Fruit fly (Drosophila melanogaster) whole organism, prepupa: ENCODE results near the gene east.
A peak's percentile ranks its signal among the peaks of the same experiment; 100 is the strongest.

Source experiments
- Blimp-1 ChIP-seq: fragments of 200-800 bp; sonication (Bioruptor generic); optimal IDR thresholded peaks from 3 replicates; lab custom pipeline; 2017; ENCODE audit warnings: missing biosample characterization, missing genetic modification characterization, mild to moderate bottlenecking, moderate library complexity, missing genetic modification reagents
- CG10631 ChIP-seq: fragments of 200-800 bp; sonication (Bioruptor generic); optimal IDR thresholded peaks from 2 replicates; lab custom pipeline; 2016; ENCODE audit warnings: missing biosample characterization, missing genetic modification characterization
- CG10669 ChIP-seq: fragments of 200-800 bp; sonication (Bioruptor generic); optimal IDR thresholded peaks from 3 replicates; lab custom pipeline; 2018; ENCODE audit warnings: missing biosample characterization, mild to moderate bottlenecking, missing genetic modification characterization, moderate library complexity
- CG11294 ChIP-seq: fragments of 200-800 bp; sonication (Bioruptor generic); IDR thresholded peaks from 2 replicates; pipeline ENCODE4 v1.3.6; 2022; ENCODE audit warnings: missing biosample characterization, missing genetic modification characterization
- CG11762 ChIP-seq: fragments of 200-800 bp; sonication (Bioruptor generic); optimal IDR thresholded peaks from 3 replicates; lab custom pipeline; 2016; ENCODE audit warnings: missing biosample characterization, missing genetic modification characterization; ENCODE audit not compliant: insufficient read depth
- CG11902 ChIP-seq: fragments of 200-800 bp; sonication (Bioruptor generic); optimal IDR thresholded peaks from 3 replicates; lab custom pipeline; 2016; ENCODE audit warnings: missing biosample characterization, missing genetic modification characterization
- CG15336 ChIP-seq: fragments of 200-800 bp; sonication (Bioruptor generic); IDR thresholded peaks from 2 replicates; pipeline ENCODE4 v1.3.6; 2022; ENCODE audit warnings: missing biosample characterization, missing genetic modification characterization
- CG1621 ChIP-seq: fragments of 200-800 bp; sonication (Bioruptor generic); optimal IDR thresholded peaks from 3 replicates; lab custom pipeline; 2018; ENCODE audit warnings: missing biosample characterization, mild to moderate bottlenecking, missing genetic modification characterization
- CG16779 ChIP-seq: fragments of 200-800 bp; sonication (Bioruptor generic); optimal IDR thresholded peaks from 3 replicates; lab custom pipeline; 2017; ENCODE audit warnings: missing biosample characterization, mild to moderate bottlenecking, missing genetic modification characterization
- CG3919 ChIP-seq: fragments of 200-800 bp; sonication (Bioruptor generic); optimal IDR thresholded peaks from 3 replicates; lab custom pipeline; 2016; ENCODE audit warnings: missing biosample characterization, missing genetic modification characterization
- CG4318 ChIP-seq: fragments of 200-800 bp; sonication (Bioruptor generic); optimal IDR thresholded peaks from 3 replicates; lab custom pipeline; 2017; ENCODE audit warnings: missing biosample characterization, mild to moderate bottlenecking, missing genetic modification characterization
- CG6276 ChIP-seq: fragments of 200-800 bp; sonication (Bioruptor generic); optimal IDR thresholded peaks from 2 replicates; lab custom pipeline; 2017; ENCODE audit warnings: missing biosample characterization, mild to moderate bottlenecking, missing genetic modification characterization
- CG6792 ChIP-seq: fragments of 200-800 bp; sonication (Bioruptor generic); optimal IDR thresholded peaks from 3 replicates; lab custom pipeline; 2016; ENCODE audit warnings: missing biosample characterization, missing genetic modification characterization
- CG7368 ChIP-seq: fragments of 200-800 bp; sonication (Bioruptor generic); optimal IDR thresholded peaks from 3 replicates; lab custom pipeline; 2016; ENCODE audit warnings: missing biosample characterization, missing genetic modification characterization
- CG8119 ChIP-seq: fragments of 200-800 bp; sonication (Bioruptor generic); IDR thresholded peaks from 3 replicates; pipeline ENCODE4 v1.3.6; 2022; ENCODE audit warnings: missing biosample characterization, missing genetic modification characterization
- CG8319 ChIP-seq: fragments of 200-800 bp; sonication (Bioruptor generic); optimal IDR thresholded peaks from 3 replicates; lab custom pipeline; 2016; ENCODE audit warnings: missing biosample characterization, missing genetic modification characterization
- CG9139 ChIP-seq: fragments of 200-800 bp; sonication (Bioruptor generic); optimal IDR thresholded peaks from 3 replicates; lab custom pipeline; 2017; ENCODE audit warnings: missing biosample characterization, mild to moderate bottlenecking, missing genetic modification characterization
- Eip75B ChIP-seq: fragments of 200-800 bp; sonication (Bioruptor generic); optimal IDR thresholded peaks from 3 replicates; lab custom pipeline; 2016; ENCODE audit warnings: missing biosample characterization, missing genetic modification characterization
- Eip78C ChIP-seq: fragments of 200-800 bp; sonication (Bioruptor generic); peaks from one replicate; lab custom pipeline; 2016; ENCODE audit warnings: missing biosample characterization, missing genetic modification characterization
- Ets96B ChIP-seq: fragments of 200-800 bp; optimal IDR thresholded peaks from 2 replicates; lab custom pipeline; 2019; ENCODE audit warnings: missing biosample characterization, mild to moderate bottlenecking, missing genetic modification characterization, moderate library complexity
- Gug ChIP-seq: fragments of 200-800 bp; sonication (Bioruptor generic); IDR thresholded peaks from 2 replicates; pipeline ENCODE4 v1.3.6; 2022; ENCODE audit warnings: missing biosample characterization, missing genetic modification characterization
- Hr39 ChIP-seq: fragments of 200-800 bp; sonication (Bioruptor generic); optimal IDR thresholded peaks from 2 replicates; lab custom pipeline; 2016; ENCODE audit warnings: missing biosample characterization, missing genetic modification characterization
- Hr4 ChIP-seq: fragments of 200-800 bp; sonication (Bioruptor generic); optimal IDR thresholded peaks from 3 replicates; lab custom pipeline; 2016; ENCODE audit warnings: missing biosample characterization, missing genetic modification characterization
- Lpt ChIP-seq: fragments of 200-800 bp; sonication (Bioruptor generic); optimal IDR thresholded peaks from 3 replicates; lab custom pipeline; 2016; ENCODE audit warnings: missing biosample characterization, missing genetic modification characterization
- Met ChIP-seq: fragments of 200-800 bp; sonication (Bioruptor generic); optimal IDR thresholded peaks from 3 replicates; lab custom pipeline; 2016; ENCODE audit warnings: missing biosample characterization, missing genetic modification characterization
- OdsH ChIP-seq: fragments of 200-800 bp; sonication (Bioruptor generic); optimal IDR thresholded peaks from 3 replicates; lab custom pipeline; 2016; ENCODE audit warnings: missing biosample characterization, missing genetic modification characterization
- Smox ChIP-seq: fragments of 200-800 bp; sonication (Bioruptor generic); optimal IDR thresholded peaks from 3 replicates; lab custom pipeline; 2016; ENCODE audit warnings: missing biosample characterization, missing genetic modification characterization
- Sox102F ChIP-seq: fragments of 200-800 bp; sonication (Bioruptor generic); optimal IDR thresholded peaks from 2 replicates; lab custom pipeline; 2016; ENCODE audit warnings: missing biosample characterization, mild to moderate bottlenecking, missing genetic modification characterization
- Sox14 ChIP-seq: fragments of 200-800 bp; sonication (Bioruptor generic); optimal IDR thresholded peaks from 3 replicates; lab custom pipeline; 2016; ENCODE audit warnings: missing biosample characterization, missing genetic modification characterization
- Sox15 ChIP-seq: fragments of 200-800 bp; sonication (Bioruptor generic); optimal IDR thresholded peaks from 3 replicates; lab custom pipeline; 2016; ENCODE audit warnings: missing biosample characterization, missing genetic modification characterization
- achi ChIP-seq: fragments of 200-800 bp; sonication (Bioruptor generic); optimal IDR thresholded peaks from 3 replicates; lab custom pipeline; 2016; ENCODE audit warnings: missing biosample characterization, missing genetic modification characterization
- acj6 ChIP-seq: fragments of 200-800 bp; sonication (Bioruptor generic); optimal IDR thresholded peaks from 3 replicates; lab custom pipeline; 2016; ENCODE audit warnings: missing biosample characterization, missing genetic modification characterization
- cyc ChIP-seq: fragments of 200-800 bp; sonication (Bioruptor generic); optimal IDR thresholded peaks from 3 replicates; lab custom pipeline; 2016; ENCODE audit warnings: missing biosample characterization, missing genetic modification characterization
- dac ChIP-seq: fragments of 200-800 bp; sonication (Bioruptor generic); optimal IDR thresholded peaks from 2 replicates; lab custom pipeline; 2017; ENCODE audit warnings: missing biosample characterization, mild to moderate bottlenecking, missing genetic modification characterization
- eg ChIP-seq: fragments of 200-800 bp; sonication (Bioruptor generic); IDR thresholded peaks from 3 replicates; pipeline ENCODE4 v1.3.6; 2022; ENCODE audit warnings: missing biosample characterization, missing genetic modification characterization
- fd85E ChIP-seq: fragments of 200-800 bp; sonication (Bioruptor generic); optimal IDR thresholded peaks from 3 replicates; lab custom pipeline; 2016; ENCODE audit warnings: missing biosample characterization, missing genetic modification characterization
- fkh ChIP-seq: fragments of 200-800 bp; sonication (Bioruptor generic); optimal IDR thresholded peaks from 3 replicates; lab custom pipeline; 2017; ENCODE audit warnings: missing biosample characterization, mild to moderate bottlenecking, missing genetic modification characterization, moderate library complexity
- net ChIP-seq: fragments of 200-800 bp; sonication (Bioruptor generic); optimal IDR thresholded peaks from 3 replicates; lab custom pipeline; 2016; ENCODE audit warnings: missing biosample characterization, missing genetic modification characterization
- pdm3 ChIP-seq: fragments of 200-800 bp; sonication (Bioruptor generic); optimal IDR thresholded peaks from 3 replicates; lab custom pipeline; 2016; ENCODE audit warnings: missing biosample characterization, missing genetic modification characterization
- salr ChIP-seq, 2 experiments: fragments of 200-800 bp; sonication (Bioruptor generic); optimal IDR thresholded peaks; 3 replicates each; lab custom pipeline; 2016 to 2018; ENCODE audit warnings: missing biosample characterization in 2 of 2, missing genetic modification characterization in 2 of 2, mild to moderate bottlenecking in 1 of 2
- spab ChIP-seq: fragments of 200-800 bp; sonication (Bioruptor generic); optimal IDR thresholded peaks from 2 replicates; lab custom pipeline; 2017; ENCODE audit warnings: missing biosample characterization, mild to moderate bottlenecking, missing genetic modification characterization, missing genetic modification reagents
- ss ChIP-seq, 2 experiments: fragments of 200-800 bp; sonication (Bioruptor generic); optimal IDR thresholded peaks; 2 replicates in 1 of 2; 3 replicates in 1 of 2; lab custom pipeline; 2017 to 2018; ENCODE audit warnings: mild to moderate bottlenecking in 2 of 2, missing biosample characterization in 2 of 2, missing genetic modification characterization in 2 of 2, moderate library complexity in 1 of 2
- svp ChIP-seq: fragments of 200-800 bp; sonication (Bioruptor generic); peaks from one replicate; lab custom pipeline; 2016; ENCODE audit warnings: missing biosample characterization, missing genetic modification characterization
- topi ChIP-seq: fragments of 200-800 bp; sonication (Bioruptor generic); optimal IDR thresholded peaks from 3 replicates; lab custom pipeline; 2016; ENCODE audit warnings: missing biosample characterization, missing genetic modification characterization
- vri ChIP-seq: fragments of 200-800 bp; sonication (Bioruptor generic); optimal IDR thresholded peaks from 3 replicates; lab custom pipeline; 2016; ENCODE audit warnings: missing biosample characterization, mild to moderate bottlenecking, missing genetic modification characterization

Gene east

DNA sequence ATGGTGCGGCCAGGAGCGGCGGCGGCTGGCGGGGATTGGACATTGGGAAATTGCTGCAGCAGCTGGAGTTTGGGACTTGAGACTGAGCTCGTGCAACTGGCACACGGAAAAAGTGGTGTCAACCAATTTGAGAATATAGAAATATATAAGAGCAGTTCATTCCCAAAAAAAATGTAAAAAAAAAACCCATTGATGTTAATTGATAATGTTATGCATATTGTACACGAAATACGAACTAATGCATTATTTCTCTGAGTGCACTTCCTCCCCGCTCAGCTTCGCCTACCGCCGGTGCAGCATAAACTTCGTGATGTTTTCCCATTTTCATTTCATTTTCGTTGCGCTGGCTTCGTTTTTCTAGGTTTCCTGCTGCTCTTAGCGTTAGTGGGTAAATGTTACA, 31.0 kb upstream of the east start (continued):
- peak; percentile 6 for TF ChIP-seq CG10631 (GFP tag; lab: Kevin White, UChicago)
- TF ChIP-seq vri (GFP tag; lab: Kevin White, UChicago): no peak
- no peak for TF ChIP-seq fd85E (GFP tag; lab: Kevin White, UChicago)
- TF ChIP-seq CG4318: peak; percentile 56
- TF ChIP-seq CG1621 (tag; lab: Kevin White, UChicago): no peak
- no peak for TF ChIP-seq Sox15 (GFP tag; lab: Kevin White, UChicago)
- no peak for TF ChIP-seq Blimp-1
- TF ChIP-seq, all 60 proteins: peak for 17

DNA sequence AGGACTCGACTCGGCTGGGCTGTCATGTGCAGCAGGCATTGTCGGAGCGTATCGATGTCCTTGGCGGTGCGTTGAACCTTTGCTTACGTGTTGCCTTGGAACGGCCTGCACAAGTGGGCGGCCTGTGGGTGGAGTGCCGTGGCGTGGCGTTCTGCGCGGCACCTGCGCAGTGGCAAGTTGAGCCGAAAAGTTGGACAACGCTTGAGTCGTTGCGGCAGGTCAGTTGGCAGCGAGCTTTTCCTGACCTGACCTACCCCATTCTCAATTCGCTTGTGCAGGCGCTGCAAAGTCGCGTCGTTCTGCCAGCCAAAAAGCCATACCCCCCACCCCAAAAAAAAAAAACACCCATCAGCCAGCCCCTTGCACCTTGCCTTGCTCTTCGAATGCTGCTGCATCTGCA, 28.9 kb upstream of the east start:
- TF ChIP-seq Eip78C: no peak
- TF ChIP-seq Hr39 (GFP tag; lab: Kevin White, UChicago): no peak
- no peak for TF ChIP-seq Sox15 (GFP tag; lab: Kevin White, UChicago)
- no peak for TF ChIP-seq CG8319 (GFP tag; lab: Kevin White, UChicago)
- TF ChIP-seq CG11294 (GFP tag; lab: Robert Waterston, UW): no peak
- no peak for TF ChIP-seq spab (GFP tag; lab: Kevin White, UChicago)
- TF ChIP-seq Gug: no peak
- TF ChIP-seq Smox: no peak
- TF ChIP-seq CG15336 (GFP tag; lab: Robert Waterston, UW): no peak
- no peak for TF ChIP-seq CG11762
- no peak for TF ChIP-seq CG10669 (GFP tag; lab: Kevin White, UChicago)
- no peak for TF ChIP-seq CG9139 (GFP tag; lab: Kevin White, UChicago)
- TF ChIP-seq ss (GFP tag; optimal IDR thresholded peaks at IDR 0.05; lab: Kevin White, UChicago): no peak
- no peak for TF ChIP-seq achi (GFP tag; lab: Kevin White, UChicago)
- TF ChIP-seq Sox102F (GFP tag; lab: Kevin White, UChicago): no peak
- TF ChIP-seq Sox14 (GFP tag; lab: Kevin White, UChicago): no peak

DNA sequence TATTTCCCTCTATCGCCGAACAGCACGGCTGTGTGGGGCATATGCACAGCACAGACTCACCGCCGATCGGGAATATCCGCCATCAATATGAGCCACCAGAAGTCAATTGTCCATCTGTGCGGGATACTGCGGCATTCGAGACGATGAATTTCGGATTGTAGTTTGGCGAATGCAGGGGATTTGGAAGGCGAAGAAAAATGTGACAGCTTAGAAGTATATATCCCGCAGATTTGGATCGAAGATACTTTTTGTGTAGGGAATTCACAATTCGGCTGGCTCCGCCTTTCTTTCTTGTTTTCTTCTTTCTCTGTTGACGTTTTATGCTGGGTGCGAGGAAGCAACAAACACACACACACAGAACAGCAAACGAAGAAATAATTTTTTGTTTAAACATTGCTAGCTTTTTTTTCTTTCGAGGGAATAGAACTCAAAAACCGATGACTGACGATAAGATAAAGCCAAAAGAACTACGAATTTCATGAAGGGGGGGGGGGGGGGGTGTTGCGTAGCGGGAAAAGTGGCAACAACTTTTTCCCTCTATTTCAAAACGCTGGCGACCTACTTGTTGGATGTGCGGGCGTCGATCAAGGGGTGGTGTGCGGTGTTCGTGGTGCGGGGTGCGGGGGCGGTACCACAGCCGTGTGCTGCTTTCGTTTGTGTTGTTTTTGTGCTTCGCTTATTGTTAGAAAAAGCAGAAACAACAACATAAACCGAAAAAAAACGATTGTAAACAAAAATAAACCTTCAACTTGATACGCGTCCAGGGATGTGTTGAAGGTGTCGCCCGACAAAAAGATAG, 26.3 kb upstream of the east start:
- peak; percentile 7 for TF ChIP-seq Eip78C
- no peak for TF ChIP-seq Sox15 (GFP tag; lab: Kevin White, UChicago)
- no peak for TF ChIP-seq salr (GFP tag; optimal IDR thresholded peaks at IDR 0.05; lab: Kevin White, UChicago)
- no peak for TF ChIP-seq CG6792 (GFP tag; lab: Kevin White, UChicago)
- TF ChIP-seq spab (GFP tag; lab: Kevin White, UChicago): no peak
- peak; percentile 57; the same call in 1 of the 2 replicates for TF ChIP-seq Gug
- TF ChIP-seq vri (GFP tag; lab: Kevin White, UChicago): no peak
- TF ChIP-seq CG7368 (GFP tag; lab: Kevin White, UChicago): no peak
- TF ChIP-seq CG6276 (GFP tag; lab: Kevin White, UChicago): peak; percentile 69
- TF ChIP-seq Met (GFP tag; lab: Kevin White, UChicago): no peak
- TF ChIP-seq eg (GFP tag; lab: Robert Waterston, UW): no peak; the same call in 1 of the 3 replicates
- peak; percentile 23 for TF ChIP-seq pdm3 (GFP tag; lab: Kevin White, UChicago)
- peak; percentile 62 for TF ChIP-seq svp
- TF ChIP-seq CG11902 (GFP tag; lab: Kevin White, UChicago): no peak
- TF ChIP-seq dac: peak; percentile 27
- TF ChIP-seq Eip75B: no peak
- no peak for TF ChIP-seq cyc
- TF ChIP-seq Hr4: peak; percentile 65
- peak; percentile 28 for TF ChIP-seq net
- peak; percentile 8 for TF ChIP-seq achi (GFP tag; lab: Kevin White, UChicago)
- no peak for TF ChIP-seq CG8319 (GFP tag; lab: Kevin White, UChicago)
- peak; percentile 51; the same call in 1 of the 2 replicates for TF ChIP-seq CG11294 (GFP tag; lab: Robert Waterston, UW)
- peak; percentile 10 for TF ChIP-seq Sox14 (GFP tag; lab: Kevin White, UChicago)
- TF ChIP-seq CG4318: peak; percentile 62
- no peak for TF ChIP-seq Ets96B (tag; lab: Kevin White, UChicago)
- TF ChIP-seq CG11762: no peak
- TF ChIP-seq acj6 (GFP tag; lab: Kevin White, UChicago): peak; percentile 4
- TF ChIP-seq fkh (GFP tag; lab: Kevin White, UChicago): peak; percentile 33
- TF ChIP-seq Lpt (GFP tag; lab: Kevin White, UChicago): peak; percentile 36
- TF ChIP-seq CG8119 (GFP tag; lab: Robert Waterston, UW): peak; percentile 75
- no peak for TF ChIP-seq CG3919 (GFP tag; lab: Kevin White, UChicago)
- peak; percentile 37 for TF ChIP-seq OdsH (GFP tag; lab: Kevin White, UChicago)
- TF ChIP-seq CG16779 (tag; lab: Kevin White, UChicago): no peak
- TF ChIP-seq CG9139 (GFP tag; lab: Kevin White, UChicago): no peak
- no peak for TF ChIP-seq topi (GFP tag; lab: Kevin White, UChicago)
- peak; percentile 85 for TF ChIP-seq CG15336 (GFP tag; lab: Robert Waterston, UW)
